Fruit fly (Drosophila melanogaster) whole organism, embryonic: Measurements from ENCODE around the gene v.

Source experiments
- ATbp ChIP-seq: fragments of 200-800 bp; sonication (Bioruptor generic); optimal IDR thresholded peaks from 2 replicates; lab custom pipeline; 2017; ENCODE audit warnings: missing biosample characterization, mild to moderate bottlenecking, missing genetic modification characterization, missing genetic modification reagents
- C15 ChIP-seq: fragments of 200-800 bp; sonication (Bioruptor generic); IDR thresholded peaks from 3 replicates; pipeline ENCODE4 v1.3.6; 2022; ENCODE audit warnings: missing biosample characterization, missing genetic modification characterization
- CG11093 ChIP-seq: fragments of 200-800 bp; sonication (Bioruptor generic); IDR thresholded peaks from 3 replicates; pipeline ENCODE4 v1.3.6; 2022; ENCODE audit warnings: missing biosample characterization, missing genetic modification characterization
- CG11504 ChIP-seq: fragments of 200-800 bp; sonication (Bioruptor generic); optimal IDR thresholded peaks from 3 replicates; lab custom pipeline; 2019; ENCODE audit warnings: missing biosample characterization, mild to moderate bottlenecking, missing genetic modification characterization, moderate library complexity
- CG12155 ChIP-seq: fragments of 200-800 bp; sonication (Bioruptor generic); optimal IDR thresholded peaks from 3 replicates; lab custom pipeline; 2016; ENCODE audit warnings: missing biosample characterization, missing genetic modification characterization
- CG12744 ChIP-seq: fragments of 200-800 bp; sonication (Bioruptor generic); optimal IDR thresholded peaks from 2 replicates; lab custom pipeline; 2016; ENCODE audit warnings: missing biosample characterization, missing genetic modification characterization
- CG12942 ChIP-seq: fragments of 200-800 bp; sonication (Bioruptor generic); optimal IDR thresholded peaks from 3 replicates; lab custom pipeline; 2016; ENCODE audit warnings: missing biosample characterization, missing genetic modification characterization
- CG13894 ChIP-seq: fragments of 200-800 bp; sonication (Bioruptor generic); optimal IDR thresholded peaks from 3 replicates; lab custom pipeline; 2018; ENCODE audit warnings: missing biosample characterization, mild to moderate bottlenecking, missing genetic modification characterization, moderate library complexity
- CG14014 ChIP-seq: fragments of 200-800 bp; sonication (Bioruptor generic); IDR thresholded peaks from 2 replicates; pipeline ENCODE4 v1.3.6; 2022; ENCODE audit warnings: missing biosample characterization, missing genetic modification characterization
- CG14710 ChIP-seq: fragments of 200-800 bp; sonication (Bioruptor generic); optimal IDR thresholded peaks from 3 replicates; lab custom pipeline; 2019; ENCODE audit warnings: missing biosample characterization, mild to moderate bottlenecking, missing genetic modification characterization, moderate library complexity
- CG15269 ChIP-seq: fragments of 200-800 bp; sonication (Bioruptor generic); optimal IDR thresholded peaks from 2 replicates; lab custom pipeline; 2018; ENCODE audit warnings: missing biosample characterization, mild to moderate bottlenecking, missing genetic modification characterization, moderate library complexity
- CG1603 ChIP-seq: fragments of 200-800 bp; sonication (Bioruptor generic); optimal IDR thresholded peaks from 2 replicates; lab custom pipeline; 2019; ENCODE audit warnings: missing biosample characterization, mild to moderate bottlenecking, missing genetic modification characterization, moderate library complexity
- CG16813 ChIP-seq: fragments of 200-800 bp; sonication (Bioruptor generic); IDR thresholded peaks from 3 replicates; pipeline ENCODE4 v1.3.6; 2022; ENCODE audit warnings: missing biosample characterization, missing genetic modification characterization; ENCODE audit not compliant: partially characterized antibody
- CG17385 ChIP-seq: fragments of 200-800 bp; sonication (Bioruptor generic); optimal IDR thresholded peaks from 3 replicates; lab custom pipeline; 2018; ENCODE audit warnings: missing biosample characterization, mild to moderate bottlenecking, missing genetic modification characterization
- CG3065 ChIP-seq: fragments of 200-800 bp; sonication (Bioruptor generic); optimal IDR thresholded peaks from 2 replicates; lab custom pipeline; 2016; ENCODE audit warnings: missing biosample characterization, missing genetic modification characterization
- CG32767 ChIP-seq: fragments of 200-800 bp; sonication (Bioruptor generic); IDR thresholded peaks from 2 replicates; pipeline ENCODE4 v1.3.6; 2022; ENCODE audit warnings: missing biosample characterization, missing genetic modification characterization
- CG33557 ChIP-seq: fragments of 200-800 bp; sonication (Bioruptor generic); optimal IDR thresholded peaks from 2 replicates; lab custom pipeline; 2019; ENCODE audit warnings: missing biosample characterization, mild to moderate bottlenecking, missing genetic modification characterization, moderate library complexity
- CG34422 ChIP-seq: fragments of 200-800 bp; sonication (Bioruptor generic); IDR thresholded peaks from 3 replicates; pipeline ENCODE4 v1.3.6; 2022; ENCODE audit warnings: missing biosample characterization, missing genetic modification characterization
- CG4820 ChIP-seq: fragments of 200-800 bp; sonication (Bioruptor generic); optimal IDR thresholded peaks from 3 replicates; lab custom pipeline; 2016; ENCODE audit warnings: missing biosample characterization, missing genetic modification characterization
- CG6813 ChIP-seq: fragments of 200-800 bp; sonication (Bioruptor generic); optimal IDR thresholded peaks from 2 replicates; lab custom pipeline; 2017; ENCODE audit warnings: missing biosample characterization, missing genetic modification characterization, mild to moderate bottlenecking, moderate library complexity, missing genetic modification reagents
- CG7357 ChIP-seq: fragments of 200-800 bp; sonication (Bioruptor generic); IDR thresholded peaks from 3 replicates; pipeline ENCODE4 v1.3.6; 2022; ENCODE audit warnings: missing biosample characterization, missing genetic modification characterization
- Dp ChIP-seq: fragments of 200-800 bp; sonication (Bioruptor generic); optimal IDR thresholded peaks from 2 replicates; lab custom pipeline; 2018; ENCODE audit warnings: missing biosample characterization, mild to moderate bottlenecking, missing genetic modification characterization, moderate library complexity
- Dref ChIP-seq: fragments of 200-800 bp; sonication (Bioruptor generic); IDR thresholded peaks from 2 replicates; pipeline ENCODE4 v1.3.6; 2022; ENCODE audit warnings: missing biosample characterization, missing genetic modification characterization
- Ets97D ChIP-seq: fragments of 200-800 bp; sonication (Bioruptor generic); optimal IDR thresholded peaks from 3 replicates; lab custom pipeline; 2016; ENCODE audit warnings: missing biosample characterization, missing genetic modification characterization
- Fer1 ChIP-seq: fragments of 200-800 bp; sonication (Bioruptor generic); optimal IDR thresholded peaks from 2 replicates; lab custom pipeline; 2017; ENCODE audit warnings: missing biosample characterization, mild to moderate bottlenecking, missing genetic modification characterization
- H2.0 ChIP-seq: fragments of 200-800 bp; sonication (Bioruptor generic); IDR thresholded peaks from 2 replicates; pipeline ENCODE4 v1.3.6; 2022; ENCODE audit warnings: missing biosample characterization, missing genetic modification characterization
- HLH3B ChIP-seq: fragments of 200-800 bp; sonication (Bioruptor generic); IDR thresholded peaks from 2 replicates; pipeline ENCODE4 v1.3.6; 2022; ENCODE audit warnings: missing biosample characterization, missing genetic modification characterization
- HLH4C ChIP-seq: fragments of 200-800 bp; sonication (Bioruptor generic); IDR thresholded peaks from 3 replicates; pipeline ENCODE4 v1.3.6; 2022; ENCODE audit warnings: missing biosample characterization, missing genetic modification characterization; ENCODE audit not compliant: partially characterized antibody
- Hand ChIP-seq: fragments of 200-800 bp; sonication (Bioruptor generic); optimal IDR thresholded peaks from 2 replicates; lab custom pipeline; 2017; ENCODE audit warnings: mild to moderate bottlenecking, missing biosample characterization, missing genetic modification reagents, missing genetic modification characterization
- MBD-R2 ChIP-seq: fragments of 200-800 bp; sonication (Bioruptor generic); IDR thresholded peaks from 2 replicates; pipeline ENCODE4 v1.3.6; 2022; ENCODE audit warnings: missing biosample characterization, missing genetic modification characterization
- NC2α ChIP-seq: fragments of 200-800 bp; sonication (Bioruptor generic); optimal IDR thresholded peaks from 2 replicates; lab custom pipeline; 2016; ENCODE audit warnings: missing biosample characterization, missing genetic modification characterization
- Pdp1 ChIP-seq, 2 experiments: fragments of 200-800 bp; sonication (Bioruptor generic); optimal IDR thresholded peaks; 3 replicates each; lab custom pipeline; 2016; ENCODE audit warnings: missing biosample characterization in 2 of 2, missing genetic modification characterization in 2 of 2, mild to moderate bottlenecking in 1 of 2, moderate library complexity in 1 of 2
- Scr ChIP-seq: fragments of 200-800 bp; sonication (Bioruptor generic); IDR thresholded peaks from 2 replicates; pipeline ENCODE4 v1.3.6; 2022; ENCODE audit warnings: missing biosample characterization, missing genetic modification characterization; ENCODE audit not compliant: partially characterized antibody
- Ssrp ChIP-seq: fragments of 200-800 bp; sonication (Bioruptor generic); optimal IDR thresholded peaks from 2 replicates; lab custom pipeline; 2018; ENCODE audit warnings: missing biosample characterization, mild to moderate bottlenecking, missing genetic modification characterization, moderate library complexity
- Usf ChIP-seq: fragments of 200-800 bp; sonication (Bioruptor generic); optimal IDR thresholded peaks from 2 replicates; lab custom pipeline; 2017; ENCODE audit warnings: missing genotype, missing biosample characterization, missing genetic modification characterization
- cas ChIP-seq: fragments of 200-800 bp; sonication (Bioruptor generic); IDR thresholded peaks from 2 replicates; pipeline ENCODE4 v1.3.6; 2022; ENCODE audit warnings: missing biosample characterization, missing genetic modification characterization
- chm ChIP-seq: fragments of 200-800 bp; sonication (Bioruptor generic); IDR thresholded peaks from 2 replicates; pipeline ENCODE4 v1.3.6; 2022; ENCODE audit warnings: missing biosample characterization, missing genetic modification characterization
- cwo ChIP-seq: fragments of 200-800 bp; sonication (Bioruptor generic); optimal IDR thresholded peaks from 3 replicates; lab custom pipeline; 2017; ENCODE audit warnings: missing biosample characterization, missing genetic modification characterization, mild to moderate bottlenecking, moderate library complexity, missing genetic modification reagents
- dimm ChIP-seq: fragments of 200-800 bp; sonication (Bioruptor generic); IDR thresholded peaks from 2 replicates; pipeline ENCODE4 v1.3.6; 2022; ENCODE audit warnings: missing biosample characterization, missing genetic modification characterization
- dmrt99B ChIP-seq: fragments of 200-800 bp; sonication (Bioruptor generic); optimal IDR thresholded peaks from 2 replicates; lab custom pipeline; 2018; ENCODE audit warnings: missing biosample characterization, mild to moderate bottlenecking, missing genetic modification characterization, moderate library complexity
- gce ChIP-seq: fragments of 200-800 bp; sonication (Bioruptor generic); IDR thresholded peaks from 3 replicates; pipeline ENCODE4 v1.3.6; 2022; ENCODE audit warnings: missing biosample characterization, missing genetic modification characterization
- lola ChIP-seq, 3 experiments: fragments of >200 bp in 2 of 3; fragments of 200-800 bp in 1 of 3; sonication (Bioruptor generic) in 1 of 3; optimal IDR thresholded peaks; 2 replicates each; lab custom pipeline; 2017 to 2019; ENCODE audit warnings: missing biosample characterization in 3 of 3, missing genetic modification characterization in 3 of 3, mild to moderate bottlenecking in 1 of 3, moderate library complexity in 1 of 3
- mam ChIP-seq: fragments of 200-800 bp; sonication (Bioruptor generic); optimal IDR thresholded peaks from 3 replicates; lab custom pipeline; 2016; ENCODE audit warnings: missing biosample characterization, missing genetic modification characterization
- nerfin-1 ChIP-seq: fragments of 200-800 bp; sonication (Bioruptor generic); optimal IDR thresholded peaks from 3 replicates; lab custom pipeline; 2019; ENCODE audit warnings: missing biosample characterization, mild to moderate bottlenecking, missing genetic modification characterization, moderate library complexity
- oc ChIP-seq: fragments of 200-800 bp; sonication (Bioruptor generic); optimal IDR thresholded peaks from 2 replicates; lab custom pipeline; 2018; ENCODE audit warnings: missing biosample characterization, mild to moderate bottlenecking, missing genetic modification characterization, moderate library complexity
- pb ChIP-seq: fragments of 200-800 bp; sonication (Bioruptor generic); optimal IDR thresholded peaks from 3 replicates; lab custom pipeline; 2016; ENCODE audit warnings: missing biosample characterization, missing genetic modification characterization
- ssp ChIP-seq: fragments of 200-800 bp; sonication (Bioruptor generic); IDR thresholded peaks from 2 replicates; pipeline ENCODE4 v1.3.6; 2022; ENCODE audit warnings: missing biosample characterization, missing genetic modification characterization
- toy ChIP-seq: fragments of 200-800 bp; sonication (Bioruptor generic); IDR thresholded peaks from 2 replicates; pipeline ENCODE4 v1.3.6; 2022; ENCODE audit warnings: missing biosample characterization, missing genetic modification characterization
- ttk ChIP-seq: fragments of 200-800 bp; sonication (Bioruptor generic); IDR thresholded peaks from 2 replicates; pipeline ENCODE4 v2.1.2; 2022; ENCODE audit warnings: missing biosample characterization, missing genetic modification characterization
- unc-4 ChIP-seq: fragments of 200-800 bp; sonication (Bioruptor generic); IDR thresholded peaks from 2 replicates; pipeline ENCODE4 v1.3.6; 2022; ENCODE audit warnings: missing biosample characterization, missing genetic modification characterization; ENCODE audit not compliant: partially characterized antibody
- vnd ChIP-seq: fragments of 200-800 bp; sonication (Bioruptor generic); IDR thresholded peaks from 3 replicates; pipeline ENCODE4 v1.3.6; 2022; ENCODE audit warnings: missing biosample characterization, missing genetic modification characterization; ENCODE audit not compliant: partially characterized antibody

The v gene

DNA sequence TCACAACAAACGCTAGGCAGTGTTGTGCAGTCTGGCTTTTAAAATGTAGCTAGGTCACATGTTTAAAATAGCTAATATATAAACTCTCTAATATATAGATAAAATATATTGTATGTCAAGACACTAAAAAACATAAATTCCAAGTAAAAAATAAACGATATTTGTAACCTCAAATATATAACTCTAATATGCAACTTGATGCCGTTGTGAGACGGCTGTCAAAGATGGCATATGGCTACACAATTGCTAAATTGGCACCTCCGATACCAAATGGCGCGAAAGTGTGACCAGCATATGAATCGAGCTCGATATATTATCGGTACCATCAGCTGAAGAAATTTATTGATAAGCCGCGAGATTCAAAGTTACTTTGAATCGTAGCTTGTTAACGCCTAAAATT lies 24.5 kb upstream of the v start, which contains the start of gene CG1582 (continued):
- TF ChIP-seq CG16813 (0 out of 3 replicates have a peak, but pooled peaks have one; percentile 42), CG17385 (GFP tag; lab: Kevin White, UChicago) (no peak), CG14014 (GFP tag; lab: Robert Waterston, UW) (no peak), CG14710 (tag; lab: Kevin White, UChicago) (peak; percentile 59), HLH3B (GFP tag; lab: Robert Waterston, UW) (no peak), ATbp (GFP tag; lab: Kevin White, UChicago) (no peak), gce (no peak), H2.0 (GFP tag; lab: Robert Waterston, UW) (no peak), CG32767 (GFP tag; lab: Robert Waterston, UW) (no peak), CG1603 (no peak), CG12942 (no peak), unc-4 (GFP tag; lab: Robert Waterston, UW) (peak; percentile 42; the same call in 1 of the 2 replicates), pb (GFP tag; lab: Kevin White, UChicago) (no peak), HLH4C (no peak), oc (tag; lab: Kevin White, UChicago) (no peak), cwo (GFP tag; lab: Kevin White, UChicago) (no peak), Fer1 (GFP tag; lab: Kevin White, UChicago) (peak; percentile 50), CG12155 (peak; percentile 6), CG11093 (no peak), CG3065 (GFP tag; lab: Kevin White, UChicago) (no peak), CG4820 (GFP tag; lab: Kevin White, UChicago) (peak; percentile 13), CG33557 (GFP tag; lab: Kevin White, UChicago) (peak; percentile 24), C15 (GFP tag; lab: Robert Waterston, UW) (no peak), CG12744 (GFP tag; lab: Kevin White, UChicago) (no peak), Ets97D (GFP tag; lab: Kevin White, UChicago) (peak; percentile 4), mam (GFP tag; lab: Kevin White, UChicago) (peak; percentile 3), dmrt99B (tag; lab: Kevin White, UChicago) (no peak), Ssrp (tag; lab: Kevin White, UChicago) (peak; percentile 10), ttk (GFP tag; lab: Robert Waterston, UW) (no peak), Dref (GFP tag; lab: Robert Waterston, UW) (peak; percentile 70), lola (GFP tag; optimal IDR thresholded peaks at IDR 0.05; lab: Kevin White, UChicago) (peak in 1 of 3 experiments; percentile 30), vnd (GFP tag; lab: Robert Waterston, UW) (no peak), toy (GFP tag; lab: Robert Waterston, UW) (no peak), dimm (GFP tag; lab: Robert Waterston, UW) (no peak), Usf (GFP tag; lab: Kevin White, UChicago) (no peak), Dp (GFP tag; lab: Kevin White, UChicago) (peak; percentile 80), CG7357 (GFP tag; lab: Robert Waterston, UW) (no peak), CG6813 (GFP tag; lab: Kevin White, UChicago) (no peak), cas (GFP tag; lab: Robert Waterston, UW) (no peak), MBD-R2 (GFP tag; lab: Robert Waterston, UW) (peak; percentile 78), CG11504 (no peak), CG34422 (GFP tag; lab: Robert Waterston, UW) (0 out of 3 replicates have a peak, but pooled peaks have one; percentile 35), CG15269 (tag; lab: Kevin White, UChicago) (no peak), NC2α (GFP tag; lab: Kevin White, UChicago) (no peak), nerfin-1 (tag; lab: Kevin White, UChicago) (no peak), Scr (GFP tag; lab: Robert Waterston, UW) (no peak), CG13894 (no peak), Hand (GFP tag; lab: Kevin White, UChicago) (no peak), ssp (no peak), Pdp1 (GFP tag; optimal IDR thresholded peaks at IDR 0.05; lab: Kevin White, UChicago) (peak in 1 of 2 experiments; percentile 9), chm (no peak)
